Fruit fly (Drosophila melanogaster) whole organism, wandering third instar larva: ENCODE results near the gene RabX5.

Experiments
- Abd-B ChIP-seq: fragments of >200 bp; optimal IDR thresholded peaks from 2 replicates; lab custom pipeline; 2017; ENCODE audit warnings: missing biosample characterization, missing genetic modification characterization
- Dfd ChIP-seq: fragments of >200 bp; optimal IDR thresholded peaks from 2 replicates; lab custom pipeline; 2017; ENCODE audit warnings: missing biosample characterization, missing genetic modification characterization
- Hr78 ChIP-seq: fragments of >200 bp; optimal IDR thresholded peaks from 2 replicates; lab custom pipeline; 2017; ENCODE audit warnings: missing biosample characterization, missing genetic modification characterization
- Rel ChIP-seq, 2 experiments: fragments of 200-800 bp; sonication (Bioruptor generic) in 1 of 2; optimal IDR thresholded peaks; 2 replicates in 1 of 2; 3 replicates in 1 of 2; lab custom pipeline; 2016 to 2019; ENCODE audit warnings: mild to moderate bottlenecking in 2 of 2, missing biosample characterization in 2 of 2, missing genetic modification characterization in 2 of 2, moderate library complexity in 1 of 2
- Vsx2 ChIP-seq: fragments of 200-300, 225-300 bp; sonication (Bioruptor generic); optimal IDR thresholded peaks from 2 replicates; lab custom pipeline; 2018; ENCODE audit warnings: missing biosample characterization, missing genetic modification characterization; ENCODE audit not compliant: partially characterized antibody
- foxo ChIP-seq, 2 experiments: fragments of 200-800 bp; sonication (Bioruptor generic); optimal IDR thresholded peaks; 2 replicates in 1 of 2; 3 replicates in 1 of 2; lab custom pipeline; 2016 to 2017; ENCODE audit warnings: missing biosample characterization in 2 of 2, missing genetic modification characterization in 2 of 2
- fru ChIP-seq: fragments of 200-800 bp; sonication (Bioruptor generic); optimal IDR thresholded peaks from 3 replicates; lab custom pipeline; 2016; ENCODE audit warnings: missing biosample characterization, mild to moderate bottlenecking, missing genetic modification characterization
- h ChIP-seq: fragments of 200-800 bp; sonication (Bioruptor generic); optimal IDR thresholded peaks from 3 replicates; lab custom pipeline; 2016; ENCODE audit warnings: missing biosample characterization, mild to moderate bottlenecking, missing genetic modification characterization
- psq ChIP-seq: fragments of 200-800 bp; sonication (Bioruptor generic); optimal IDR thresholded peaks from 3 replicates; lab custom pipeline; 2017; ENCODE audit warnings: missing biosample characterization, mild to moderate bottlenecking, missing genetic modification characterization, moderate library complexity
- usp ChIP-seq: fragments of >200 bp; optimal IDR thresholded peaks from 2 replicates; lab custom pipeline; 2017; ENCODE audit warnings: missing biosample characterization, missing genetic modification characterization
- woc ChIP-seq: sonication (Bioruptor generic); optimal IDR thresholded peaks from 2 replicates; lab custom pipeline; 2016; ENCODE audit warnings: missing biosample characterization, mild to moderate bottlenecking, missing genetic modification characterization

- TF ChIP-seq usp, result no peak
- TF ChIP-seq Abd-B (GFP tag; lab: Kevin White, UChicago), result no peak
- no peak for TF ChIP-seq fru (GFP tag; lab: Kevin White, UChicago)
- TF ChIP-seq Rel (GFP tag; optimal IDR thresholded peaks at IDR 0.05; lab: Kevin White, UChicago), result no peak
- no peak for TF ChIP-seq Rel (tag; optimal IDR thresholded peaks at IDR 0.05; lab: Kevin White, UChicago)
- no peak for TF ChIP-seq foxo (GFP tag; optimal IDR thresholded peaks at IDR 0.05; lab: Kevin White, UChicago)
- no peak for TF ChIP-seq h (GFP tag; lab: Kevin White, UChicago)
- no peak for TF ChIP-seq Hr78 (GFP tag; lab: Kevin White, UChicago)
- no peak for TF ChIP-seq Vsx2 (GFP tag; lab: Kevin White, UChicago)
- no peak for TF ChIP-seq woc (GFP tag; lab: Kevin White, UChicago)
- TF ChIP-seq psq (GFP tag; lab: Kevin White, UChicago), result no peak
- no peak for TF ChIP-seq Dfd (GFP tag; lab: Kevin White, UChicago)
Measured at dm6 chr3L:1664205-1664604, 5.7 kb downstream of the RabX5 start.
